Worm (Caenorhabditis elegans): ENCODE measurements around the gene dpyd-1.

The dpyd-1 gene

DNA sequence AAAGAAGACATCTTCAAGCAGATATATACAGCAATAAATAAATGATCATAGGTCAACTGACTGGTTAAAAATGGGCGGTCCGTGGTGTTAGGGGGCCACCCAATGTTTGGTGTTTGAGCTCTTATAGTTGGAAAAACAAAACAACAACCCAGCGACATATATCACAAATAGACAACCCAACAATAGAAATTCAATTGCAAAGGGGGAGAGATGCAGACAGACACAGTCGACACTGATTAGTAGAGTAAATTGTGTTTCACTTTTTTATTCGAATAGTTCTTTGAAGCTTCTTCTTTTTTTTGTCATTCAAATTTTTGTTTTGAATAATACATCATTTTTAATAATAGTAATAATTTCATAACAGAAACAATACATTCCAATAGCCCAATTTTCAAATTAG is 47.8 kb downstream of the dpyd-1 start:
- TF ChIP-seq pag-3 (tag; optimal IDR thresholded peaks at IDR 0.05; ENCODE audit: borderline replicate concordance, insufficient read depth) = no peak
- TF ChIP-seq ces-1 (GFP tag; optimal IDR thresholded peaks at IDR 0.05) = peak; percentile 54
- peak; percentile 32 for TF ChIP-seq fkh-10 (GFP tag; optimal IDR thresholded peaks at IDR 0.05)
- TF ChIP-seq nhr-71 (tag; optimal IDR thresholded peaks at IDR 0.05) = peak; percentile 30
- peak in 1 of 2 experiments; percentile 7 for TF ChIP-seq lsy-2 (tag; optimal IDR thresholded peaks at IDR 0.05)
- peak; percentile 69 for TF ChIP-seq lin-14 (GFP tag; optimal IDR thresholded peaks at IDR 0.05)
- TF ChIP-seq lin-13 (GFP tag; optimal IDR thresholded peaks at IDR 0.05) = no peak

ce11 chrX:5516365-5516764 is 48.7 kb downstream of the dpyd-1 start:
- TF ChIP-seq Y116A8C.19 (tag; optimal IDR thresholded peaks at IDR 0.05; ENCODE audit: borderline replicate concordance) = no peak
- no peak for TF ChIP-seq nhr-11 (tag; optimal IDR thresholded peaks at IDR 0.05)
- no peak for TF ChIP-seq ztf-11 (tag; optimal IDR thresholded peaks at IDR 0.05)
- peak; percentile 29 for TF ChIP-seq nhr-20 (tag; optimal IDR thresholded peaks at IDR 0.05)
- no peak for TF ChIP-seq sptf-1 (tag; optimal IDR thresholded peaks at IDR 0.05)
- TF ChIP-seq lin-14 (GFP tag; optimal IDR thresholded peaks at IDR 0.05) = peak; percentile 27
- no peak for TF ChIP-seq rnt-1 (tag; optimal IDR thresholded peaks at IDR 0.05)
- TF ChIP-seq jun-1 (tag; optimal IDR thresholded peaks at IDR 0.05) = no peak
- no peak for TF ChIP-seq efl-1 (optimal IDR thresholded peaks at IDR 0.05)
- no peak for TF ChIP-seq efl-1 (GFP tag; optimal IDR thresholded peaks at IDR 0.05 in 1 of 2)
- peak; percentile 67 for TF ChIP-seq nhr-85 (tag)
- no peak for TF ChIP-seq pax-3 (tag; optimal IDR thresholded peaks at IDR 0.05)
- peak; percentile 13 for TF ChIP-seq nhr-71 (tag; optimal IDR thresholded peaks at IDR 0.05)
- no peak for TF ChIP-seq irx-1 (tag; optimal IDR thresholded peaks at IDR 0.05)

DNA sequence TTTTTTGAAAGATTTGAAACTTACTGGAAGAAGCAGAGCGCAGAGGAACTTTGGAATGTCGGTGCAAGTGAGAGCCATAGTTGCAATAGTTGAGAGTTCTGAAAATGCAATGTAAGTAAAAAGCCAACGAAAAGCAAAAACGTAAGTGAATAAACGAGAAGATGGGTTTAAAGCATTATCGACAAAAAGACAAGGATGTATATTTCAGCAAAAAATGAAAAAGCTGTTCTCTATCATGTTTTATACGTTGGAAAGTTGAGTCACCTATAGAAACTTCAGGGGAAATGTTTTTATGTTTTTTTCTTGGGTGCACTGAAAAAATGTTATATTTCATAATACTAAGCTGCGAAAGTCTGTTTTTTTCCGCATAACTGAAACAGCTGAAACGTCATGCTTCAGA is 49.4 kb downstream of the dpyd-1 start, which contains the start of gene T23F2.5:
Gene T23F2.5 (minus strand): TSS at position 101 of the 400 bp plus-strand sequence.
- no peak for TF ChIP-seq zag-1 (tag; optimal IDR thresholded peaks at IDR 0.05)
- no peak for TF ChIP-seq lin-39 (tag; optimal IDR thresholded peaks at IDR 0.05)
- peak; percentile 13 for TF ChIP-seq fkh-8 (tag; optimal IDR thresholded peaks at IDR 0.05)
- TF ChIP-seq ceh-90 (tag; optimal IDR thresholded peaks at IDR 0.05) = no peak
- TF ChIP-seq unc-130 (tag; optimal IDR thresholded peaks at IDR 0.05) = no peak
- no peak for TF ChIP-seq efl-1 (optimal IDR thresholded peaks at IDR 0.05)
- peak in 1 of 2 experiments; percentile 56 for TF ChIP-seq efl-1 (GFP tag; optimal IDR thresholded peaks at IDR 0.05 in 1 of 2)
- no peak for TF ChIP-seq nhr-19 (GFP tag; conservative IDR thresholded peaks at IDR 0.05)
- no peak for TF ChIP-seq nhr-76 (tag; optimal IDR thresholded peaks at IDR 0.05)
- no peak for TF ChIP-seq dpl-1 (GFP tag; optimal IDR thresholded peaks at IDR 0.05)

ce11 chrX:5517844-5518243 is 50.2 kb downstream of the dpyd-1 start:
- peak; percentile 4 for TF ChIP-seq snu-23 (GFP tag; optimal IDR thresholded peaks at IDR 0.05)
- TF ChIP-seq nhr-47 (tag; optimal IDR thresholded peaks at IDR 0.05) = no peak
- no peak for TF ChIP-seq pag-3 (tag; optimal IDR thresholded peaks at IDR 0.05; ENCODE audit: borderline replicate concordance, insufficient read depth)
- TF ChIP-seq nhr-20 (tag; optimal IDR thresholded peaks at IDR 0.05) = peak; percentile 6
- no peak for TF ChIP-seq nhr-237 (tag; optimal IDR thresholded peaks at IDR 0.05)
- no peak for TF ChIP-seq C04F5.9 (tag; optimal IDR thresholded peaks at IDR 0.05)
- peak; percentile 81 for TF ChIP-seq nhr-85 (tag)
- TF ChIP-seq elt-2 (tag; optimal IDR thresholded peaks at IDR 0.05) = no peak
- peak; percentile 17 for TF ChIP-seq nhr-71 (tag; optimal IDR thresholded peaks at IDR 0.05)
- peak in 1 of 3 experiments; percentile 1 for TF ChIP-seq dpl-1 (GFP tag; optimal IDR thresholded peaks at IDR 0.05)
- TF ChIP-seq blmp-1 (tag; optimal IDR thresholded peaks at IDR 0.05) = peak; percentile 20
- peak; percentile 24 for TF ChIP-seq zip-4 (GFP tag; optimal IDR thresholded peaks at IDR 0.05)
- peak; percentile 55 for TF ChIP-seq lin-14 (GFP tag; optimal IDR thresholded peaks at IDR 0.05)
- TF ChIP-seq fkh-8 (tag; optimal IDR thresholded peaks at IDR 0.05) = peak; percentile 28
- no peak for TF ChIP-seq efl-1 (optimal IDR thresholded peaks at IDR 0.05)
- peak in 1 of 2 experiments; percentile 2 for TF ChIP-seq efl-1 (GFP tag; optimal IDR thresholded peaks at IDR 0.05 in 1 of 2)
- peak; percentile 9 for TF ChIP-seq jun-1 (tag; optimal IDR thresholded peaks at IDR 0.05)
- no peak for TF ChIP-seq grh-1 (GFP tag; IDR thresholded peaks at IDR 0.05)

Measured in whole organism, L1 larva.